Worm (Caenorhabditis elegans) whole organism, L4/young adult: ENCODE data around the gene F31F7.2.

Experiments used
- W03F9.2 ChIP-seq: fragments of 150-350 bp; optimal IDR thresholded peaks from 2 replicates; lab custom pipeline; 2014; ENCODE audit warnings: missing biosample characterization, missing genetic modification characterization
- dao-5 ChIP-seq: sonication (generic microtip); optimal IDR thresholded peaks from 2 replicates; lab custom pipeline; 2016; ENCODE audit warnings: missing genotype, missing genetic modification characterization, moderate library complexity, missing compliant biosample characterization
- him-1 ChIP-seq: sonication (generic microtip); optimal IDR thresholded peaks from 2 replicates; lab custom pipeline; 2016; ENCODE audit warnings: missing genotype, missing genetic modification reagents, missing genetic modification characterization, missing compliant biosample characterization

The F31F7.2 gene

DNA sequence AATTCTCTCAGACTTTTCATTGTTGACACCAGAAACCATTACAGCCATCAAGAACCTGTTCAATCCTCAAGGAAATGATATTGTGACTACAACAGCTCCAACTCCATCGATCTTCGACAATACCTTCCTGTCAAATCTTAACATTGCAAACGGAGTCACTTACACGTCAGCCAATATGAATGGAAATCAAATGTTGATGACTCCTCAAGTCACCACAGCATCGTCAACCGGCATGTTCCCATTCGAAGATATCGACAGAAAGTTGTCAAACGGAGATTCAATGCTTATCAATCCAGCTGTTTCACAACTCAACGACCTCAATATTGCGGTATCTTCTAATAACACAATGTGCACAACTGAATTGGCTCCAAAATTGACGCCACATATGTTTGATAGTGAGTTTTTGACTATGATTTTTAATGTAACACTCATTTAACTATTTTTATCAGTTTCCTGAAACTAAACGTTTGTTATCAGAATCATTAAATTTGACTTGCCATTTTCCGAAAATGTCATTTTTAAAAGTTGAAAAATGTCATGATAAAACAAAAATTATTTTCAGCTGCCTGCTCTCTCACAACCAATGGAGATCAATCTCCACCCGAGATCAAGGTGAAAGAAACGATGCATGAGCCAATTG, 19.6 kb upstream of the F31F7.2 start:
- TF ChIP-seq W03F9.2 (no peak), dao-5 (tag; lab: Kevin White, UChicago) (no peak), him-1 (tag; lab: Kevin White, UChicago) (no peak)

DNA sequence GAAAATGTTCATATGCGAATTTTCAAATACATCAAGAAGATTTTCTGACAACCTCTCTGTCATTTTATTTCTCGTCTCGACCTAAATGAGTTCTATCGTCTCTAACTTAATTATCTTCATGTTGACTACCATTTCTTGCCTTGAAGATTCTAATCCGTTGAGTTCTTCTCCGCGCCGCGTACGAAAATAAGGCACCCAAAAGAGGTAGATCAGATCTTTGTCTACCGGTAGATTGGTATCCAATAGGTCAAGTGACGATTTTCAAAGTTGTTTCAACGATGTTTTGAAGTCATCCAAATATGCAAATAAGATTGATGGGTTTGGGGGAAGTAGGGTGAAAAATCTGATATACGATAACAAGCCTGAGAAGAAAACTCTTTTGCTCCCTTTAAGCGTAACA, 16.7 kb upstream of the F31F7.2 start:
- TF ChIP-seq W03F9.2 (no peak), dao-5 (tag; lab: Kevin White, UChicago) (no peak), him-1 (tag; lab: Kevin White, UChicago) (no peak)

DNA sequence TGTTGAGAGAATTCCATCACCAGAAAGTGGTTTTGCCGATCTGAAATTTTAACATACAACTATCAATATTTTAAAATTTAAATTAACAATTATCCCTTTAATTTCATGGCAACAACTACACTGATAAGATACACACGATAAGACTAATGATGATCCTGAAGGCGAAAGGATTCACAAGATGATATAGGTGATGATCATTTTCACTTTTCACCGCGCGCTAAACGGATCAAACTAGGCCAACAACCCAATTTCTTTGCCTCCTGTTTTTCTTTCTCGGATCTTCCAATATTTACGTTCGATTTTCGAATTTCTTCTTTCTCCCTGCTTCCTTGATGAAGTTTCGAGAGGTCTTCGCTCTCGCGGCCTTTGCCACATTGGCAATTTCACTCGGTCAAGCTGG, 11.5 kb upstream of the F31F7.2 start, which contains the start of gene K08B12.1:
TSS of gene K08B12.1 (plus strand) at position 229 of the 400 bp plus-strand sequence.
- TF ChIP-seq him-1 (tag; lab: Kevin White, UChicago) (no peak), dao-5 (tag; lab: Kevin White, UChicago) (no peak), W03F9.2 (no peak)

DNA sequence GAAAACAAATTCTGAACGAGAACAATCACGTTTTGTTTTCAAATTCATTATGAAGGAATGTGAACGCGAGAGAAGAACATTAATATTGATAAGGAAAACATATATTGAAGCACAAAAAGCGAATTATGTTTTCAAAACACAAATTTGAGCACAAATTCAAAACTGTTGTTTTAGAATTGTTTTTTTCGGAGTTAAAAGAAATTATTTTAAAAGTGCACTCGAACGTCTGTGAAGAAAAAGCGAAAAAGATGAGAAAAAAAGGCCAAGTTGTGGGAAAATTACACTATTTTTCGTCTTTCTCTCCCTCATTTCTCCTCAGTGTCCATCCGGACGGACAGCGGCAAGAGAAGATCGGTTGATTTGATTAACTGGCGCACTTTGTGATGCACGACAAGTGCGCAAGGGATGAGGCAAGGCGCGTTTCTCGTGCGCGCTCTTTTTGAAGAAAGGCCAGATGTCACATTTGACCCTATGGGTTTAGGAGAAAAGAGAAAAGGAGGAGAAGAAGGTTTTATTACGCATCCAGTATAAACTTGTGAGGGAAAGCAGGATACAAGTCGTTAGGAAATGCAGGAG, 3.3 kb upstream of the F31F7.2 start, which contains the start of gene mrck-1:
TSS of gene mrck-1 (minus strand) at position 51 of the 576 bp plus-strand sequence.
- peak; percentile 64 for TF ChIP-seq W03F9.2
- peak; percentile 92 for TF ChIP-seq him-1 (tag; lab: Kevin White, UChicago)
- no peak for TF ChIP-seq dao-5 (tag; lab: Kevin White, UChicago)

DNA sequence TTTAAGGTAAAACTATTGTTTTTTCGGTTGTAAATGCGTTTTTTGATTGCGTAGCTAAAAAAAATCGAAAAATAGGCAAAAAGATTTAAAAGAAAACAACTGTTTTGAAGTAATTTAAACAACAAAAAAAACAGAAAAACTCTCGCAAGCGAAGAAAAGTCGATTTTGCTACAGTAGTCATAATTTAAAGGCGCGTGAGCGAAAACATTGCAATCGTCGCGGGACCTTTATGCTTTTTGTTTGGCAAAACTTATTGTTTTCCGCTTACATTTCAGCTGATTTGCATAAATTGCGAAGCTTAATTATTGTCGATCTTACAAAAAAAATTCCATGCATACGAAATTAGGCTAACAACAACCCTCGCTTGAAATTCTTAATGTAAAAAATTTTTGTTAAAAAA, 2.7 kb upstream of the F31F7.2 start:
- TF ChIP-seq W03F9.2, result no peak
- no peak for TF ChIP-seq him-1 (tag; lab: Kevin White, UChicago)
- TF ChIP-seq dao-5 (tag; lab: Kevin White, UChicago), result no peak

DNA sequence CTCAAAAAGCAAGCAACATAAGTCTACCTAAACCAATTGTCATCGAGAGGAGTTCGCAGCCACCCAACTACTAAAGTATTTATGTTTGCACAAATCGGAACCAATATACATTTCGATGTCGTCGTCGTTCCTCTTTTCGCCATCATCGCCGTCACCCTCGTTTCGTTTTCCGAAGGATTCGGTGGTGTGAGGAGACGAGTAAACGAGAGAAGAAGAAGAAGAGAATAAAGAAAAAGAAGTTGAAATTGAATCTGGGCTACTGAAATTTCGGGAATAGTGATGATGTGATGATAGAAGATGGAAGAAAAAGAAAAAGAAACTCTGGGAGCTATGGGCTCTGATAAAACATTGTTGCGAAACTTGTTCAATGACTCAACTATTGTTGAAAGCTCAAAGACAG, 2.1 kb upstream of the F31F7.2 start:
- TF ChIP-seq W03F9.2 (no peak), him-1 (tag; lab: Kevin White, UChicago) (no peak), dao-5 (tag; lab: Kevin White, UChicago) (no peak)

DNA sequence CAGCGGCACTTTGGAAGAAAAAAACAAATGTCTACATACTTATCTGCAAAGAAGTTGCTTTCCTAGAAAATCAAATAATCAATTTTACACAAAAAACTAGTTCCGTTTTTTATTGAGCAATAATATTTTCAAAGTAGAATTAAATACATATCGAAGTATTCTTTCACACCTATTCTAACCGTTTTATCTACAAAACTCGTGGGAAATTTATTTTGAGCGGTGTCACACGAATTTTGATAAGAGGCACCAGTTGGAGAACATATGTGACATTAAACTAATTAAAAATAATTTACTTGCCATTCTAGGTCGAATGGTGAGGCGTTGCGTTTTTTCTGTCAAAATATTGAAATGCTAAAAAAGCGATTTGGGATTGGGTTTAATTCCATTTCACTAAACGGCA, 1.7 kb upstream of the F31F7.2 start:
- TF ChIP-seq dao-5 (tag; lab: Kevin White, UChicago) (no peak), W03F9.2 (no peak), him-1 (tag; lab: Kevin White, UChicago) (no peak)

DNA sequence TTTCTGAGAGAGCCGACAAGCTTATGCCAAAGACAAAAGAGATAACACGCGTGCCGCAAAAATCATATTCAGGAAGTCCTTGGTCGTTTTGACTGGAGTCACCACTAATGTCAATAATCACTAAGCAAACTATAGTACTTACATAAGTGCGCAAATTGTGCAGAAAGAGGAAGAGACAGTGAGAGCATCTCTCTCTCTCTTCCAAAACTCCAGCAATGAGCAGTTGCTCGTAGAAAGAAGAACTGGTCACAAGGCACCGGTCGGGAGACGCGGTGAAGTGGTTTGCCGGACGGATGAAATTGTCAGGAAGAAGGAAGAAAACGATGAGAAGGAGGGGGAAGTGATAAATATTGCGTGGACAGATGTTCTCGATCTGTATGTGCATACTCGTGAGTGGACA, 555 bp upstream of the F31F7.2 start:
- TF ChIP-seq dao-5 (tag; lab: Kevin White, UChicago) (no peak), him-1 (tag; lab: Kevin White, UChicago) (no peak), W03F9.2 (no peak)

DNA sequence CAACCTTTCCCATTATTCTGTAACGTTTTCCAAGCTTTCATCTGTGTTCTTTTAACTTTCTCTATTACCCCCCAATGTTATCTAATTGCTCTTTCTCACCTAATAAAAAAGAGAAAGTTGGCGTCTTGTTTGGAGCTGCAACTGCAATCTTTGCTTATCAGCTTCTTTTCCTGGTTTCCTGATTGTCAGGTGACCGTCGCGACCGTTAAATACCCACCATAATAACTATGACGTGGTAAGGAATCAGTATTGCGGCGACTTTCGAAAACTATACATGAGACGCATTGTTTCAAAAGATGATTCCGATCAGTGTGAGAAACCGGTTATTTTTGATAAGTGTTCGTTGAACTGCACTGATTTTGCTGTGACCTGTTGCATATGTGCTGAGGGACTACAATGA, 4.6 kb downstream of the F31F7.2 start:
- no peak for TF ChIP-seq W03F9.2
- no peak for TF ChIP-seq dao-5 (tag; lab: Kevin White, UChicago)
- no peak for TF ChIP-seq him-1 (tag; lab: Kevin White, UChicago)

DNA sequence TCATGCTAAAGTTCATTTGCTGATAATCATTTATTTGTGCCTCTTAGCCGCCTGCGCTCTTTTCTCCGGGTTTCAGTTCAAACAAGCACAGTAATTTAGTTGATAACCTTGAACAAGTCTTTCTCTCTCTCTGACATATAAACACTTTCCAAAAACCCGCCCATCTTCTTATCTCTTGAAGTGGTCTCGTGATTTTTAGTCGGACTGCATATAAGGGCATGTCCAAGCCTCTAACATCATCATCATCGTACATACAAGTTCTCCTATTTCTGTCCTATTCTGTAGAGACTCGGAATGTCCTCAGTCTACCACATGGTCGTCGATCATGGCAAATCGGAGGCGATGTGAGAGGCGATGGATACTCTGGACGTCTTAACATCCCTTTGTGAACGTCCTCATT, 5.6 kb downstream of the F31F7.2 start, which contains the start of gene F31F7.1:
TSS of gene F31F7.1 (plus strand) at position 235 of the 400 bp plus-strand sequence.
- TF ChIP-seq him-1 (tag; lab: Kevin White, UChicago), result no peak
- no peak for TF ChIP-seq W03F9.2
- TF ChIP-seq dao-5 (tag; lab: Kevin White, UChicago), result no peak

DNA sequence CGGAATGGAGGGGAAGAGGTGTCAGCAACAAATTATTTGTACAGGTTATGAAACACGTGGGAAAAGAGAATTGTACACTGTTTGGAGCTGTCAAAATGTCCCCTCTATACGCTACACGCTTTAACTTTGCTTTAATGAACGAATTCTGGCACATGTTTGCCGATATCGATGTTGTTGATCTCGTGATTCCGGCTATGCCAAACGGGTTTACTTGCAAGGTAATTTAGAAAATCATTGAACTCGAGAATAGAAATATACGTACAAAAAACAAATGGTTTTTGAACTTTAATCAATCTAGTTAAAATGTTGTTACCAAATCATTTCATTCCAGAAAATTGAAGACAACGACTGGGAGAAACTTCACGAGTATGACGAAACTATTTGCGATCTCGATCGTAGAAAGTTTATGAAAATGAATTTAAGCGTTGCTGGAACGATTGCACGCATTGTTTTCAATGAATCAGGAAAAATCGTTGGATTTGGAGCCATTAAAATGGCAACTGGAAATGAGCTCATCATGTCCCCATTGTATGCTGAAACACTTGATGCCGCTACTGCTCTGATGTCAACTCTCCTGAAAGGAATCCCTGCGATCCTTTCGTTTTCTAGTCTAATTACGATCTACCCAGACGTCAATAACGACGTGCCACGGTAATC, 6.7 kb downstream of the F31F7.2 start:
- TF ChIP-seq him-1 (tag; lab: Kevin White, UChicago) (no peak), dao-5 (tag; lab: Kevin White, UChicago) (no peak), W03F9.2 (no peak)

DNA sequence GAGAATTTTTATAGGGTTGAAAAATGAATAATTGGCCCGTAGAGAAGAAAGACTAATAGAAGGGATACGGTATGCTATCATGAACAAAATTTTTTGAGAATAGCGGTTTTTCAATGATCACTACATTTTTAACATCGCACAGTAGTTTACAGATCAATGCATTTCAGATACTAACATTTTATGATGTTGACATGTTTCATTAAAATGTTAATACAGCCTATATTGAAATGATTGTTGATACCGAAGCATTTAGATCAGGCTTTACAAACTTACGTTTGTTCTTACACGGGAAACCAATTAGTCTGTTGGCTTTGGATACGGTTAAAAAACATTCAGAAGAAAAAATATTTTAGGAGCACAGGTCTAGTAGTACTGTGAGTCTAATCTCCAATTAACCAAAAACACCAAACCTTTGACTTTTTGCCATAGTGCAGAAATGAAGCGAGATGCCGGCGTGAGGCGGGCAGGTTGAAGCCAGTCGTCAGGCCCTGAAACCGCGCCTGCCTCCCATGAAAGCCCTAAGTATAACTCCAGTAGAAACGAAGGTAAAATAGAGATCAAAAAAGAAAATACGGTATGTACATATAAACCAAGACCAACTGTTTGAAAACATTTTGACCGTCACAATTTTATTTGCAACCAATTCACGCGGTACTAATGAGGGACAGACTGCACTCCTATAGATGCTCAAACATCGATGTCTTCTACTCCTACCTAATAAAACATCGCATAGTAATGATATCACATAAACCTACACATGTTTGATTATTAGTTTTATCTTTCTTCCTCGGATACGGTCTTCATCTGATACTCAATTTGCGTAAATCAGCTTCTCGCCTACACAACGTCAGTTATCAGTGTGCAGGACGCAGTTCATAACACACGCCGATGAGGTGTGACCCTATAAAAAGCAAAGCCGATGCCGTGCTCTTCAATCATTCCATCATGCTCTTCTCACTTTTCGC, 7.7 kb downstream of the F31F7.2 start, which contains the start of gene fil-2:
TSS of gene fil-2 (plus strand) at position 915 of the 965 bp plus-strand sequence.
- TF ChIP-seq dao-5 (tag; lab: Kevin White, UChicago) (no peak), W03F9.2 (no peak), him-1 (tag; lab: Kevin White, UChicago) (no peak)

DNA sequence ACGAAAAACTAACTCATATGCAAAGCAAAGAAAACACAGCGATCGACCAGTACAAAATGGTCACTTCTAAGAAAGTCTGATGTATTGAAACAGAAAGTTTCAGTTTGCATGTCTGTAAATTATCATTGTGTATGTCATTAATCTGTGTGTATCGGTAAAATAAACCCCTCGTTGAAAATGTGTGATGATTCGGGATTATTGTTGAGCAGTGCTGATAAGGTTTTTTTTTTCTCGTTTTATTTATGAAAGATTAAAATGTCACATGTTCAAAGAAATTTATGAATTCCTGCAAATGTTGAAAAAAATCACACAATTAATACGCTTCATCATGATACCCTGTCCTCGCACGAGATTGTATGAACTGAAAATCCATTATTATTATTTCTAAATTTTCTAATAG, 9.4 kb downstream of the F31F7.2 start:
- TF ChIP-seq him-1 (tag; lab: Kevin White, UChicago) (no peak), dao-5 (tag; lab: Kevin White, UChicago) (no peak), W03F9.2 (no peak)
